Fruit fly (Drosophila melanogaster) whole organism, embryonic: ENCODE measurements around the gene TM9SF3.

ENCODE experiments used
- Aef1 ChIP-seq: fragments of 200-800 bp; sonication (Bioruptor generic); IDR thresholded peaks from 3 replicates; pipeline ENCODE4 v1.3.6; 2022; ENCODE audit warnings: missing biosample characterization, missing genetic modification characterization
- Antp ChIP-seq: fragments of 200-800 bp; sonication (Bioruptor generic); optimal IDR thresholded peaks from 3 replicates; lab custom pipeline; 2016; ENCODE audit warnings: missing biosample characterization, missing genetic modification characterization
- C15 ChIP-seq: fragments of 200-800 bp; sonication (Bioruptor generic); IDR thresholded peaks from 3 replicates; pipeline ENCODE4 v1.3.6; 2022; ENCODE audit warnings: missing biosample characterization, missing genetic modification characterization
- CG10565 ChIP-seq: fragments of 200-800 bp; sonication (Bioruptor generic); optimal IDR thresholded peaks from 3 replicates; lab custom pipeline; 2016; ENCODE audit warnings: missing biosample characterization, mild to moderate bottlenecking, missing genetic modification characterization
- CG11560 ChIP-seq: fragments of 200-800 bp; sonication (Bioruptor generic); IDR thresholded peaks from 3 replicates; pipeline ENCODE4 v1.3.6; 2022; ENCODE audit warnings: missing biosample characterization, missing genetic modification characterization
- CG12769 ChIP-seq: fragments of 200-800 bp; sonication (Bioruptor generic); optimal IDR thresholded peaks from 2 replicates; lab custom pipeline; 2019; ENCODE audit warnings: missing biosample characterization, mild to moderate bottlenecking, missing genetic modification characterization, moderate library complexity
- CG13775 ChIP-seq: fragments of 200-800 bp; sonication (Bioruptor generic); optimal IDR thresholded peaks from 3 replicates; lab custom pipeline; 2017; ENCODE audit warnings: missing biosample characterization, mild to moderate bottlenecking, missing genetic modification characterization
- CG14860 ChIP-seq: fragments of 200-800 bp; sonication (Bioruptor generic); IDR thresholded peaks from 3 replicates; pipeline ENCODE4 v1.3.6; 2022; ENCODE audit warnings: missing biosample characterization, missing genetic modification characterization; ENCODE audit not compliant: partially characterized antibody
- CG17359 ChIP-seq: fragments of 200-800 bp; sonication (Bioruptor generic); optimal IDR thresholded peaks from 3 replicates; lab custom pipeline; 2018; ENCODE audit warnings: missing biosample characterization, mild to moderate bottlenecking, missing genetic modification characterization, moderate library complexity
- CG3065 ChIP-seq: fragments of 200-800 bp; sonication (Bioruptor generic); optimal IDR thresholded peaks from 2 replicates; lab custom pipeline; 2016; ENCODE audit warnings: missing biosample characterization, missing genetic modification characterization
- CG3163 ChIP-seq: fragments of 200-800 bp; sonication (Bioruptor generic); optimal IDR thresholded peaks from 3 replicates; lab custom pipeline; 2016; ENCODE audit warnings: missing biosample characterization, missing genetic modification characterization
- CG3995 ChIP-seq: fragments of 200-800 bp; sonication (Bioruptor generic); optimal IDR thresholded peaks from 3 replicates; lab custom pipeline; 2016; ENCODE audit warnings: missing biosample characterization, missing genetic modification characterization
- CG4282 ChIP-seq: fragments of 200-800 bp; sonication (Bioruptor generic); optimal IDR thresholded peaks from 2 replicates; lab custom pipeline; 2016; ENCODE audit warnings: missing biosample characterization, missing genetic modification characterization
- CG4617 ChIP-seq: fragments of 200-800 bp; sonication (Bioruptor generic); optimal IDR thresholded peaks from 3 replicates; lab custom pipeline; 2016; ENCODE audit warnings: missing biosample characterization, missing genetic modification characterization, borderline replicate concordance
- CG6272 ChIP-seq: fragments of 200-800 bp; sonication (Bioruptor generic); IDR thresholded peaks from 2 replicates; pipeline ENCODE4 v1.3.6; 2022; ENCODE audit warnings: missing biosample characterization, missing genetic modification characterization
- CG6683 ChIP-seq: fragments of 200-800 bp; sonication (Bioruptor generic); optimal IDR thresholded peaks from 2 replicates; lab custom pipeline; 2017; ENCODE audit warnings: missing biosample characterization, mild to moderate bottlenecking, missing genetic modification characterization, missing genetic modification reagents
- CG7928 ChIP-seq: fragments of 200-800 bp; sonication (Bioruptor generic); optimal IDR thresholded peaks from 2 replicates; lab custom pipeline; 2017; ENCODE audit warnings: missing biosample characterization, mild to moderate bottlenecking, missing genetic modification characterization
- CG9215 ChIP-seq: fragments of 200-800 bp; sonication (Bioruptor generic); IDR thresholded peaks from 2 replicates; pipeline ENCODE4 v1.3.6; 2022; ENCODE audit warnings: missing biosample characterization, missing genetic modification characterization
- D19B ChIP-seq: fragments of 200-800 bp; sonication (Bioruptor generic); optimal IDR thresholded peaks from 2 replicates; lab custom pipeline; 2017; ENCODE audit warnings: missing biosample characterization, mild to moderate bottlenecking, missing genetic modification characterization
- Doc3 ChIP-seq: fragments of 200-800 bp; sonication (Bioruptor generic); IDR thresholded peaks from 3 replicates; pipeline ENCODE4 v1.3.6; 2022; ENCODE audit warnings: missing biosample characterization, missing genetic modification characterization; ENCODE audit not compliant: partially characterized antibody
- Ets65A ChIP-seq: fragments of 200-800 bp; sonication (Bioruptor generic); peaks from one replicate; lab custom pipeline; 2016; ENCODE audit warnings: missing biosample characterization, missing genetic modification characterization
- Ets97D ChIP-seq: fragments of 200-800 bp; sonication (Bioruptor generic); optimal IDR thresholded peaks from 3 replicates; lab custom pipeline; 2016; ENCODE audit warnings: missing biosample characterization, missing genetic modification characterization
- Hr78 ChIP-seq, 2 experiments: fragments of 200-800 bp in 1 of 2; fragments of >200 bp in 1 of 2; sonication (Bioruptor generic) in 1 of 2; optimal IDR thresholded peaks; 2 replicates each; lab custom pipeline; 2017 to 2019; ENCODE audit warnings: missing biosample characterization in 2 of 2, missing genetic modification characterization in 2 of 2, mild to moderate bottlenecking in 1 of 2, moderate library complexity in 1 of 2
- NC2β ChIP-seq: fragments of 200-800 bp; sonication (Bioruptor generic); optimal IDR thresholded peaks from 2 replicates; lab custom pipeline; 2016; ENCODE audit warnings: missing biosample characterization, missing genetic modification characterization
- TFAM ChIP-seq: fragments of 200-800 bp; sonication (Bioruptor generic); optimal IDR thresholded peaks from 2 replicates; lab custom pipeline; 2017; ENCODE audit warnings: missing biosample characterization, missing genetic modification characterization, inconsistent platforms
- al ChIP-seq: fragments of 200-800 bp; sonication (Bioruptor generic); IDR thresholded peaks from 2 replicates; pipeline ENCODE4 v1.3.6; 2022; ENCODE audit warnings: missing biosample characterization, missing genetic modification characterization
- ato ChIP-seq: fragments of 200-800 bp; sonication (Bioruptor generic); IDR thresholded peaks from 2 replicates; pipeline ENCODE4 v1.3.6; 2022; ENCODE audit warnings: missing biosample characterization, missing genetic modification characterization; ENCODE audit not compliant: partially characterized antibody
- cad ChIP-seq: fragments of >200 bp; optimal IDR thresholded peaks from 2 replicates; lab custom pipeline; 2017; ENCODE audit warnings: missing biosample characterization, missing genetic modification characterization
- chif ChIP-seq, 2 experiments: fragments of 200-800 bp; sonication (Bioruptor generic); optimal IDR thresholded peaks; 3 replicates each; lab custom pipeline; 2016; ENCODE audit warnings: missing biosample characterization in 2 of 2, missing genetic modification characterization in 2 of 2
- chinmo ChIP-seq: fragments of 200-800 bp; sonication (Bioruptor generic); IDR thresholded peaks from 4 replicates; pipeline ENCODE4 v1.3.6; 2022; ENCODE audit warnings: missing biosample characterization, missing genetic modification characterization; ENCODE audit not compliant: partially characterized antibody
- chm ChIP-seq: fragments of 200-800 bp; sonication (Bioruptor generic); IDR thresholded peaks from 2 replicates; pipeline ENCODE4 v1.3.6; 2022; ENCODE audit warnings: missing biosample characterization, missing genetic modification characterization
- danr ChIP-seq: fragments of 200-800 bp; sonication (Bioruptor generic); IDR thresholded peaks from 2 replicates; pipeline ENCODE4 v1.3.6; 2022; ENCODE audit warnings: missing biosample characterization, missing genetic modification characterization
- dm ChIP-seq: fragments of 200-800 bp; sonication (Bioruptor generic); optimal IDR thresholded peaks from 3 replicates; lab custom pipeline; 2016; ENCODE audit warnings: missing biosample characterization, missing genetic modification characterization
- ewg ChIP-seq: fragments of 200-800 bp; sonication (Bioruptor generic); optimal IDR thresholded peaks from 3 replicates; lab custom pipeline; 2017; ENCODE audit warnings: mild to moderate bottlenecking, missing biosample characterization, missing genetic modification reagents, missing genetic modification characterization
- exex ChIP-seq: fragments of 200-800 bp; sonication (Bioruptor generic); optimal IDR thresholded peaks from 4 replicates; lab custom pipeline; 2018; ENCODE audit warnings: missing biosample characterization, mild to moderate bottlenecking, missing genetic modification characterization, moderate library complexity
- fd64A ChIP-seq: fragments of 200-800 bp; sonication (Bioruptor generic); optimal IDR thresholded peaks from 3 replicates; lab custom pipeline; 2018; ENCODE audit warnings: missing biosample characterization, mild to moderate bottlenecking, missing genetic modification characterization
- fu2 ChIP-seq: fragments of 200-800 bp; sonication (Bioruptor generic); optimal IDR thresholded peaks from 2 replicates; lab custom pipeline; 2016; ENCODE audit warnings: missing biosample characterization, missing genetic modification characterization
- gt ChIP-seq: fragments of 200-800 bp; sonication (Bioruptor generic); IDR thresholded peaks from 2 replicates; pipeline ENCODE4 v1.3.6; 2022; ENCODE audit warnings: missing biosample characterization, missing genetic modification characterization
- hth ChIP-seq: fragments of >200 bp; optimal IDR thresholded peaks from 2 replicates; lab custom pipeline; 2017; ENCODE audit warnings: inconsistent platforms
- lbe ChIP-seq: fragments of 200-800 bp; sonication (Bioruptor generic); optimal IDR thresholded peaks from 2 replicates; lab custom pipeline; 2016; ENCODE audit warnings: missing biosample characterization, mild to moderate bottlenecking, missing genetic modification characterization
- oc ChIP-seq: fragments of 200-800 bp; sonication (Bioruptor generic); optimal IDR thresholded peaks from 2 replicates; lab custom pipeline; 2018; ENCODE audit warnings: missing biosample characterization, mild to moderate bottlenecking, missing genetic modification characterization, moderate library complexity
- org-1 ChIP-seq: fragments of 200-800 bp; sonication (Bioruptor generic); optimal IDR thresholded peaks from 2 replicates; lab custom pipeline; 2017; ENCODE audit warnings: missing biosample characterization, missing genetic modification characterization
- peb ChIP-seq: fragments of 200-800 bp; sonication (Bioruptor generic); IDR thresholded peaks from 2 replicates; pipeline ENCODE4 v1.3.6; 2022; ENCODE audit warnings: missing biosample characterization, missing genetic modification characterization
- ro ChIP-seq: fragments of 200-800 bp; sonication (Bioruptor generic); IDR thresholded peaks from 2 replicates; pipeline ENCODE4 v1.3.6; 2022; ENCODE audit warnings: missing biosample characterization, missing genetic modification characterization
- stc ChIP-seq: fragments of 200-800 bp; sonication (Bioruptor generic); IDR thresholded peaks from 2 replicates; pipeline ENCODE4 v1.3.6; 2022; ENCODE audit warnings: missing biosample characterization, missing genetic modification characterization
- tin ChIP-seq: fragments of 200-800 bp; sonication (Bioruptor generic); optimal IDR thresholded peaks from 3 replicates; lab custom pipeline; 2016; ENCODE audit warnings: missing biosample characterization, missing genetic modification characterization
- trem ChIP-seq: fragments of 200-800 bp; optimal IDR thresholded peaks from 3 replicates; lab custom pipeline; 2019; ENCODE audit warnings: missing biosample characterization, mild to moderate bottlenecking, missing genetic modification characterization, moderate library complexity
- vfl ChIP-seq: fragments of 200-800 bp; sonication (Bioruptor generic); optimal IDR thresholded peaks from 2 replicates; lab custom pipeline; 2016; ENCODE audit warnings: missing biosample characterization, missing genetic modification characterization
- zf30C ChIP-seq: fragments of 200-800 bp; sonication (Bioruptor generic); optimal IDR thresholded peaks from 3 replicates; lab custom pipeline; 2018; ENCODE audit warnings: missing biosample characterization, mild to moderate bottlenecking, missing genetic modification characterization

TM9SF3 gene

DNA sequence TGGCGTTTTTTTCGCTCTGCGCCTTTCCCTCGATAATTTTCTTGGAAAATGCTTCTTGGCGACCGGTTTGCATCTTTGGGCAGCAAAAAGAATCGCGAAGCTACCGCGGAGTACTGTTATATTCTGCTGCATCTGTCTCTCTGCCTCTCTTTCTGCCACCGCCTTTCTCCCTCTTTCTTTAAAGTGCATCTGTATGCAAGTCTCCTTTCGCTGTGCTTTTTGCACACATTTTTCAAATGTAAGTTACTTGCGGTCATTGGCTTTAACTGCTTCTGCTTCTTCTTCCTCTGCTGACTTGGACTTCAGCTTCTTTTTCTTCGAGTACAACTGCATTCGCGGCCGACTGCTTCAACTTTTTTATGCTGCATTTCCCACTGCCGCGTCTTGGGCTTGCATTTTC is 12.0 kb upstream of the TM9SF3 start:
- TF ChIP-seq CG3065 (GFP tag; lab: Kevin White, UChicago) = no peak
- TF ChIP-seq chif (GFP tag; optimal IDR thresholded peaks at IDR 0.05; lab: Kevin White, UChicago) = no peak
- no peak for TF ChIP-seq D19B (GFP tag; lab: Kevin White, UChicago)
- TF ChIP-seq Hr78 (GFP tag; optimal IDR thresholded peaks at IDR 0.05; lab: Kevin White, UChicago) = no peak
- TF ChIP-seq CG11560 (tag; lab: Robert Waterston, UW) = 0 out of 3 replicates have a peak, but pooled peaks have one; percentile 27

DNA sequence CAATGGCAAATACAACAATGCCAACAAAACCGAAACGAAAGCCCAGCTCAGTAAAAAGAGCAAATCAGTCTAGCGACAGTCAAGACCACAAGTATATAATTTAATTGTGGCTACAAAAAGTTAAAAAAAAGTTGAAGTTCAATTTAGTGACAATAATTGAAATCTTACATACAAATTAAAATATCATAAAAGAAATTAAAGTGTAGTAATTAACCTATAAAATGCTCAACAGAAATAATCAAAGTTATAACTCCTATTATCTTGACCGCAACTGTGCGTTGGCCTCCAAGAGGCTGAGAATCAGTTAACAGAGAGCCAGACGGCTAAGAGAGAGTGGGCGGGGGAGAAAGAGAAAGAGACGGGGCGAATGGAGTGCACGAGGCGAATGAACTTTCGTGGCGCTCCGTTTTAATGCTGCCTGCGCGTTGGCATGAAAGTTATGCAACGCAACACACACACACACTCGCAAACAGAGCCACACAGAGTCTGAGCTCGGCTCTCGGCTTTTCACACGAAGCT is 8.0 kb upstream of the TM9SF3 start:
- TF ChIP-seq CG3995 (GFP tag; lab: Kevin White, UChicago) (no peak), al (GFP tag; lab: Robert Waterston, UW) (0 out of 2 replicates have a peak, but pooled peaks have one; percentile 8), TFAM (peak; percentile 38), CG17359 (no peak), Aef1 (GFP tag; lab: Robert Waterston, UW) (0 out of 3 replicates have a peak, but pooled peaks have one; percentile 48), stc (GFP tag; lab: Robert Waterston, UW) (peak; percentile 89), ro (peak; percentile 60; the same call in 1 of the 2 replicates), CG3163 (peak; percentile 68), Doc3 (no peak), CG4282 (GFP tag; lab: Kevin White, UChicago) (no peak), gt (GFP tag; lab: Robert Waterston, UW) (peak; percentile 36; the same call in 1 of the 2 replicates), C15 (GFP tag; lab: Robert Waterston, UW) (no peak), chm (GFP tag; lab: Robert Waterston, UW) (no peak; the same call in 1 of the 2 replicates), ewg (GFP tag; lab: Kevin White, UChicago) (peak; percentile 69), NC2β (peak; percentile 42), CG12769 (peak; percentile 14), CG13775 (GFP tag; lab: Kevin White, UChicago) (peak; percentile 51), CG4617 (GFP tag; lab: Kevin White, UChicago) (peak; percentile 28), Ets97D (GFP tag; lab: Kevin White, UChicago) (peak; percentile 34), danr (no peak), lbe (GFP tag; lab: Kevin White, UChicago) (peak; percentile 83), org-1 (GFP tag; lab: Kevin White, UChicago) (peak; percentile 65), Antp (GFP tag; lab: Kevin White, UChicago) (peak; percentile 27), CG6272 (peak; percentile 37), Ets65A (GFP tag; lab: Kevin White, UChicago) (peak; percentile 86), dm (GFP tag; lab: Kevin White, UChicago) (peak; percentile 39), fu2 (GFP tag; lab: Kevin White, UChicago) (no peak), fd64A (GFP tag; lab: Kevin White, UChicago) (peak; percentile 49), zf30C (GFP tag; lab: Kevin White, UChicago) (no peak), CG9215 (no peak), hth (lab: Kevin White, UChicago) (no peak), vfl (GFP tag; lab: Kevin White, UChicago) (no peak), oc (tag; lab: Kevin White, UChicago) (peak; percentile 86), peb (peak; percentile 49; the same call in 1 of the 2 replicates), ato (GFP tag; lab: Robert Waterston, UW) (no peak), CG10565 (GFP tag; lab: Kevin White, UChicago) (peak; percentile 3), cad (GFP tag; lab: Kevin White, UChicago) (no peak), CG7928 (GFP tag; lab: Kevin White, UChicago) (no peak), exex (tag; lab: Kevin White, UChicago) (no peak), tin (GFP tag; lab: Kevin White, UChicago) (peak; percentile 72), trem (tag; lab: Kevin White, UChicago) (peak; percentile 88), CG6683 (GFP tag; lab: Kevin White, UChicago) (no peak), CG14860 (GFP tag; lab: Robert Waterston, UW) (no peak), chinmo (0 out of 4 replicates have a peak, but pooled peaks have one; percentile 67)
